Fruit fly (Drosophila melanogaster): ENCODE measurements around the gene CG42762.

The CG42762 gene

dm6 chr2L:8156682-8157081 is 12.8 kb upstream of the CG42762 start (continued):
- peak; percentile 23 for TF ChIP-seq CG10543 (GFP tag; optimal IDR thresholded peaks at IDR 0.05)
- no peak for TF ChIP-seq fru (optimal IDR thresholded peaks at IDR 0.05)
- TF ChIP-seq CG33557 (GFP tag; optimal IDR thresholded peaks at IDR 0.05), result peak; percentile 34
- TF ChIP-seq jumu (GFP tag; optimal IDR thresholded peaks at IDR 0.05), result peak; percentile 82
- no peak for TF ChIP-seq ATbp (GFP tag; optimal IDR thresholded peaks at IDR 0.05)
- TF ChIP-seq Med (GFP tag), result peak; percentile 98
- peak; percentile 67 for TF ChIP-seq Blimp-1 (GFP tag; optimal IDR thresholded peaks at IDR 0.05)
- TF ChIP-seq CoRest (tag; optimal IDR thresholded peaks at IDR 0.05), result peak; percentile 76
- TF ChIP-seq Hr78 (GFP tag; optimal IDR thresholded peaks at IDR 0.05), result no peak
- peak; percentile 69 for TF ChIP-seq nerfin-1 (tag; optimal IDR thresholded peaks at IDR 0.05)
- no peak for TF ChIP-seq CG10959 (GFP tag; IDR thresholded peaks at IDR 0.05)
- peak; percentile 56 for TF ChIP-seq tap (tag; optimal IDR thresholded peaks at IDR 0.05)
- no peak for TF ChIP-seq pros (GFP tag; optimal IDR thresholded peaks at IDR 0.05)
- TF ChIP-seq Nf-YB (GFP tag; optimal IDR thresholded peaks at IDR 0.05), result no peak
- TF ChIP-seq CG12942 (GFP tag; optimal IDR thresholded peaks at IDR 0.05), result peak; percentile 58
- TF ChIP-seq CG10462 (GFP tag; optimal IDR thresholded peaks at IDR 0.05), result no peak
- peak; percentile 79 for TF ChIP-seq CG13424 (tag; optimal IDR thresholded peaks at IDR 0.05)
- peak; percentile 75 for TF ChIP-seq CG1647 (GFP tag; optimal IDR thresholded peaks at IDR 0.05)
- TF ChIP-seq dimm (GFP tag; IDR thresholded peaks at IDR 0.05), result no peak
- TF ChIP-seq Elba2 (GFP tag; optimal IDR thresholded peaks at IDR 0.05), result no peak
- TF ChIP-seq slp2 (GFP tag; optimal IDR thresholded peaks at IDR 0.05), result peak; percentile 36
- peak; percentile 68 for TF ChIP-seq CG10654 (GFP tag; optimal IDR thresholded peaks at IDR 0.05)
- TF ChIP-seq CG1792 (GFP tag; optimal IDR thresholded peaks at IDR 0.05), result peak; percentile 25
- peak; percentile 52 for TF ChIP-seq CG4404 (GFP tag; IDR thresholded peaks at IDR 0.05)
- TF ChIP-seq Rx (GFP tag; IDR thresholded peaks at IDR 0.05), result peak; percentile 43; the same call in 1 of the 2 replicates
- peak; percentile 87 for TF ChIP-seq CG13624 (GFP tag; optimal IDR thresholded peaks at IDR 0.05)
- peak; percentile 76 for TF ChIP-seq pzg (GFP tag; optimal IDR thresholded peaks at IDR 0.05)
- peak; percentile 68 for TF ChIP-seq CG10366 (GFP tag; IDR thresholded peaks at IDR 0.05)
- no peak for TF ChIP-seq Hey (tag; optimal IDR thresholded peaks at IDR 0.05)
- peak; percentile 79 for TF ChIP-seq Hsf (GFP tag; optimal IDR thresholded peaks at IDR 0.05)
- peak; percentile 61 for TF ChIP-seq CG17829 (tag; optimal IDR thresholded peaks at IDR 0.05)
- TF ChIP-seq CG12744 (GFP tag; optimal IDR thresholded peaks at IDR 0.05), result peak; percentile 10
- TF ChIP-seq CG15601 (tag; optimal IDR thresholded peaks at IDR 0.05), result no peak
- TF ChIP-seq Dfd (GFP tag; optimal IDR thresholded peaks at IDR 0.05), result no peak
- 0 out of 4 replicates have a peak, but pooled peaks have one; percentile 51 for TF ChIP-seq Dll (GFP tag; IDR thresholded peaks at IDR 0.05; ENCODE audit: partially characterized antibody)
- TF ChIP-seq D (optimal IDR thresholded peaks at IDR 0.05), result no peak
- TF ChIP-seq D (GFP tag; optimal IDR thresholded peaks at IDR 0.05), result peak; percentile 40
- peak; percentile 91 for TF ChIP-seq Ets65A (GFP tag)
- no peak for TF ChIP-seq CG1602 (GFP tag; optimal IDR thresholded peaks at IDR 0.05)
- no peak for TF ChIP-seq disco-r (GFP tag; optimal IDR thresholded peaks at IDR 0.05)
- peak; percentile 72 for TF ChIP-seq pum (GFP tag; optimal IDR thresholded peaks at IDR 0.05)
- no peak for TF ChIP-seq ERR (GFP tag; optimal IDR thresholded peaks at IDR 0.05)
- TF ChIP-seq bab2 (GFP tag; optimal IDR thresholded peaks at IDR 0.05), result peak; percentile 76
- peak; percentile 69; the same call in 2 of the 3 replicates for TF ChIP-seq CG34422 (GFP tag; IDR thresholded peaks at IDR 0.05)
- TF ChIP-seq dpn (GFP tag; optimal IDR thresholded peaks at IDR 0.05), result peak; percentile 71 to 76
- 0 out of 2 replicates have a peak, but pooled peaks have one; percentile 52 for TF ChIP-seq CG11247 (GFP tag; IDR thresholded peaks at IDR 0.05)
- TF ChIP-seq Atf6 (GFP tag; IDR thresholded peaks at IDR 0.05), result 0 out of 2 replicates have a peak, but pooled peaks have one; percentile 39
- TF ChIP-seq row (GFP tag; IDR thresholded peaks at IDR 0.05), result peak; percentile 87
- TF ChIP-seq Trl (optimal IDR thresholded peaks at IDR 0.05), result no peak
- TF ChIP-seq Trl (GFP tag; optimal IDR thresholded peaks at IDR 0.05), result peak; percentile 77
- peak; percentile 76 for TF ChIP-seq Ets97D (GFP tag; optimal IDR thresholded peaks at IDR 0.05)
- TF ChIP-seq hth (optimal IDR thresholded peaks at IDR 0.05), result no peak
- peak; percentile 37 for TF ChIP-seq MESR4 (GFP tag; optimal IDR thresholded peaks at IDR 0.05)
